Fruit fly (Drosophila melanogaster) whole organism, embryonic: ENCODE results near the gene Polr2D.

Experiments
- B-H1 ChIP-seq: fragments of 200-800 bp; sonication (Bioruptor generic); IDR thresholded peaks from 3 replicates; pipeline ENCODE4 v1.3.6; 2022; ENCODE audit warnings: missing biosample characterization, missing genetic modification characterization
- B-H2 ChIP-seq: fragments of 200-800 bp; sonication (Bioruptor generic); optimal IDR thresholded peaks from 2 replicates; lab custom pipeline; 2018; ENCODE audit warnings: missing biosample characterization, mild to moderate bottlenecking, missing genetic modification characterization
- CG1024 ChIP-seq: fragments of 200-800 bp; sonication (Bioruptor generic); IDR thresholded peaks from 2 replicates; pipeline ENCODE4 v1.3.6; 2022; ENCODE audit warnings: missing biosample characterization, missing genetic modification characterization
- CG10321 ChIP-seq: fragments of 200-800 bp; sonication (Bioruptor generic); IDR thresholded peaks from 2 replicates; pipeline ENCODE4 v1.3.6; 2022; ENCODE audit warnings: missing biosample characterization, missing genetic modification characterization
- CG11085 ChIP-seq: fragments of 200-800 bp; sonication (Bioruptor generic); IDR thresholded peaks from 2 replicates; pipeline ENCODE4 v1.3.6; 2022; ENCODE audit warnings: missing biosample characterization, missing genetic modification characterization
- CG11456 ChIP-seq: fragments of 200-800 bp; sonication (Bioruptor generic); IDR thresholded peaks from 3 replicates; pipeline ENCODE4 v1.3.6; 2022; ENCODE audit warnings: missing biosample characterization, missing genetic modification characterization
- CG14667 ChIP-seq: fragments of 200-800 bp; sonication (Bioruptor generic); IDR thresholded peaks from 2 replicates; pipeline ENCODE4 v1.3.6; 2022; ENCODE audit warnings: missing biosample characterization, missing genetic modification characterization
- CG1529 ChIP-seq: fragments of 200-800 bp; sonication (Bioruptor generic); optimal IDR thresholded peaks from 3 replicates; lab custom pipeline; 2018; ENCODE audit warnings: missing biosample characterization, missing genetic modification characterization
- CG16779 ChIP-seq: fragments of 200-800 bp; sonication (Bioruptor generic); IDR thresholded peaks from 2 replicates; pipeline ENCODE4 v1.3.6; 2022; ENCODE audit warnings: missing biosample characterization, missing genetic modification characterization
- CG17328 ChIP-seq: fragments of 200-800 bp; sonication (Bioruptor generic); IDR thresholded peaks from 2 replicates; pipeline ENCODE4 v1.3.6; 2022; ENCODE audit warnings: missing biosample characterization, missing genetic modification characterization
- CG18619 ChIP-seq: fragments of 200-800 bp; sonication (Bioruptor generic); optimal IDR thresholded peaks from 3 replicates; lab custom pipeline; 2017; ENCODE audit warnings: missing biosample characterization, mild to moderate bottlenecking, missing genetic modification characterization
- CG34224 ChIP-seq: fragments of 200-800 bp; sonication (Bioruptor generic); IDR thresholded peaks from 3 replicates; pipeline ENCODE4 v1.3.6; 2022; ENCODE audit warnings: missing biosample characterization, missing genetic modification characterization; ENCODE audit not compliant: partially characterized antibody
- CG34422 ChIP-seq: fragments of 200-800 bp; sonication (Bioruptor generic); IDR thresholded peaks from 3 replicates; pipeline ENCODE4 v1.3.6; 2022; ENCODE audit warnings: missing biosample characterization, missing genetic modification characterization
- CG4360 ChIP-seq: fragments of 200-800 bp; sonication (Bioruptor generic); IDR thresholded peaks from 2 replicates; pipeline ENCODE4 v1.3.6; 2022; ENCODE audit warnings: missing biosample characterization, missing genetic modification characterization
- CG6175 ChIP-seq: fragments of 200-800 bp; sonication (Bioruptor generic); IDR thresholded peaks from 3 replicates; pipeline ENCODE4 v1.3.6; 2022; ENCODE audit warnings: missing biosample characterization, missing genetic modification characterization
- CG7271 ChIP-seq: fragments of 200-800 bp; sonication (Bioruptor generic); optimal IDR thresholded peaks from 2 replicates; lab custom pipeline; 2018; ENCODE audit warnings: missing biosample characterization, mild to moderate bottlenecking, missing genetic modification characterization, moderate library complexity
- CG7357 ChIP-seq: fragments of 200-800 bp; sonication (Bioruptor generic); IDR thresholded peaks from 3 replicates; pipeline ENCODE4 v1.3.6; 2022; ENCODE audit warnings: missing biosample characterization, missing genetic modification characterization
- CG7372 ChIP-seq: fragments of 200-800 bp; sonication (Bioruptor generic); IDR thresholded peaks from 2 replicates; pipeline ENCODE4 v1.3.6; 2022; ENCODE audit warnings: missing biosample characterization, missing genetic modification characterization
- CG7556 ChIP-seq: fragments of 200-800 bp; sonication (Bioruptor generic); optimal IDR thresholded peaks from 2 replicates; lab custom pipeline; 2017; ENCODE audit warnings: missing biosample characterization, mild to moderate bottlenecking, missing genetic modification characterization
- CG8290 ChIP-seq, 3 experiments: fragments of 200-800 bp; sonication (Bioruptor generic); optimal IDR thresholded peaks; 2 replicates each; lab custom pipeline; 2016 to 2019; ENCODE audit warnings: missing biosample characterization in 3 of 3, missing genetic modification characterization in 3 of 3, mild to moderate bottlenecking in 2 of 3, moderate library complexity in 1 of 3
- CG9817 ChIP-seq: fragments of 200-800 bp; sonication (Bioruptor generic); optimal IDR thresholded peaks from 2 replicates; lab custom pipeline; 2018; ENCODE audit warnings: missing biosample characterization, mild to moderate bottlenecking, missing genetic modification characterization, moderate library complexity
- CkIIα-i1 ChIP-seq: fragments of 200-800 bp; sonication (Bioruptor generic); IDR thresholded peaks from 2 replicates; pipeline ENCODE4 v1.3.6; 2022; ENCODE audit warnings: missing biosample characterization, missing genetic modification characterization
- Dip2 ChIP-seq: fragments of 200-800 bp; sonication (Bioruptor generic); IDR thresholded peaks from 2 replicates; pipeline ENCODE4 v1.3.6; 2022; ENCODE audit warnings: missing biosample characterization, missing genetic modification characterization
- Elba2 ChIP-seq: fragments of 200-800 bp; sonication (Bioruptor generic); optimal IDR thresholded peaks from 3 replicates; lab custom pipeline; 2016; ENCODE audit warnings: missing biosample characterization, missing genetic modification characterization
- HHEX ChIP-seq: fragments of 200-800 bp; sonication (Bioruptor generic); optimal IDR thresholded peaks from 3 replicates; lab custom pipeline; 2017; ENCODE audit warnings: missing biosample characterization, mild to moderate bottlenecking, missing genetic modification characterization, missing genetic modification reagents
- NC2α ChIP-seq: fragments of 200-800 bp; sonication (Bioruptor generic); optimal IDR thresholded peaks from 2 replicates; lab custom pipeline; 2016; ENCODE audit warnings: missing biosample characterization, missing genetic modification characterization
- Opbp ChIP-seq: fragments of 200-800 bp; sonication (Bioruptor generic); IDR thresholded peaks from 3 replicates; pipeline ENCODE4 v1.3.6; 2022; ENCODE audit warnings: missing biosample characterization, missing genetic modification characterization; ENCODE audit not compliant: partially characterized antibody
- Sin3A ChIP-seq: fragments of >200 bp; optimal IDR thresholded peaks from 2 replicates; lab custom pipeline; 2018
- Ssrp ChIP-seq: fragments of 200-800 bp; sonication (Bioruptor generic); optimal IDR thresholded peaks from 2 replicates; lab custom pipeline; 2018; ENCODE audit warnings: missing biosample characterization, mild to moderate bottlenecking, missing genetic modification characterization, moderate library complexity
- Trl ChIP-seq, 3 experiments: fragments of >200 bp in 2 of 3; fragments of 200-800 bp in 1 of 3; sonication (Bioruptor generic) in 1 of 3; optimal IDR thresholded peaks; 2 replicates in 1 of 3; 3 replicates in 2 of 3; lab custom pipeline; 2016 to 2017; ENCODE audit warnings: missing biosample characterization in 1 of 3, missing genetic modification characterization in 1 of 3
- br ChIP-seq: fragments of >200 bp; optimal IDR thresholded peaks from 2 replicates; lab custom pipeline; 2017
- chn ChIP-seq: fragments of 200-800 bp; sonication (Bioruptor generic); optimal IDR thresholded peaks from 2 replicates; lab custom pipeline; 2016; ENCODE audit warnings: missing biosample characterization, missing genetic modification characterization
- en ChIP-seq: fragments of 200-800 bp; sonication (Bioruptor generic); optimal IDR thresholded peaks from 2 replicates; lab custom pipeline; 2016; ENCODE audit warnings: missing biosample characterization, missing genetic modification characterization
- gsb ChIP-seq: fragments of 200-800 bp; sonication (Bioruptor generic); IDR thresholded peaks from 2 replicates; pipeline ENCODE4 v1.3.6; 2022; ENCODE audit warnings: missing biosample characterization, missing genetic modification characterization
- hbn ChIP-seq: fragments of 200-800 bp; sonication (Bioruptor generic); IDR thresholded peaks from 2 replicates; pipeline ENCODE4 v1.3.6; 2022; ENCODE audit warnings: missing biosample characterization, missing genetic modification characterization; ENCODE audit not compliant: partially characterized antibody
- jing ChIP-seq: fragments of 200-800 bp; sonication (Bioruptor generic); optimal IDR thresholded peaks from 2 replicates; lab custom pipeline; 2018; ENCODE audit warnings: missing biosample characterization, mild to moderate bottlenecking, missing genetic modification characterization
- kni ChIP-seq: fragments of 200-800 bp; sonication (Bioruptor generic); optimal IDR thresholded peaks from 3 replicates; lab custom pipeline; 2017; ENCODE audit warnings: mild to moderate bottlenecking, missing biosample characterization, missing genetic modification reagents, missing genetic modification characterization
- lmd ChIP-seq: fragments of 200-800 bp; sonication (Bioruptor generic); IDR thresholded peaks from 2 replicates; pipeline ENCODE4 v1.3.6; 2022; ENCODE audit warnings: missing biosample characterization, missing genetic modification characterization
- mirr ChIP-seq: fragments of 200-800 bp; sonication (Bioruptor generic); optimal IDR thresholded peaks from 3 replicates; lab custom pipeline; 2018; ENCODE audit warnings: missing biosample characterization, mild to moderate bottlenecking, missing genetic modification characterization
- nerfin-2 ChIP-seq: fragments of 200-800 bp; sonication (Bioruptor generic); IDR thresholded peaks from 2 replicates; pipeline ENCODE4 v1.3.6; 2022; ENCODE audit warnings: missing biosample characterization, missing genetic modification characterization; ENCODE audit not compliant: partially characterized antibody
- nmo ChIP-seq: fragments of 200-800 bp; sonication (Bioruptor generic); optimal IDR thresholded peaks from 2 replicates; lab custom pipeline; 2018; ENCODE audit warnings: missing biosample characterization, mild to moderate bottlenecking, missing genetic modification characterization, moderate library complexity
- run ChIP-seq: fragments of 200-800 bp; sonication (Bioruptor generic); optimal IDR thresholded peaks from 3 replicates; lab custom pipeline; 2018; ENCODE audit warnings: missing biosample characterization, mild to moderate bottlenecking, missing genetic modification characterization
- slbo ChIP-seq: fragments of 200-800 bp; sonication (Bioruptor generic); IDR thresholded peaks from 2 replicates; pipeline ENCODE4 v1.3.6; 2022; ENCODE audit warnings: missing biosample characterization, missing genetic modification characterization
- sqz ChIP-seq: fragments of 200-800 bp; sonication (Bioruptor generic); optimal IDR thresholded peaks from 3 replicates; lab custom pipeline; 2018; ENCODE audit warnings: missing biosample characterization, mild to moderate bottlenecking, missing genetic modification characterization
- tap ChIP-seq: fragments of 200-800 bp; optimal IDR thresholded peaks from 3 replicates; lab custom pipeline; 2019; ENCODE audit warnings: missing biosample characterization, mild to moderate bottlenecking, missing genetic modification characterization, moderate library complexity
- tll ChIP-seq, 2 experiments: fragments of 200-800 bp in 1 of 2; fragments of >200 bp in 1 of 2; sonication (Bioruptor generic) in 1 of 2; optimal IDR thresholded peaks; 2 replicates each; lab custom pipeline; 2017 to 2019; ENCODE audit warnings: missing biosample characterization in 2 of 2, missing genetic modification characterization in 2 of 2, mild to moderate bottlenecking in 1 of 2, moderate library complexity in 1 of 2
- zen ChIP-seq: fragments of 200-800 bp; sonication (Bioruptor generic); optimal IDR thresholded peaks from 3 replicates; lab custom pipeline; 2018; ENCODE audit warnings: missing biosample characterization, mild to moderate bottlenecking, missing genetic modification characterization, moderate library complexity
- zf30C ChIP-seq: fragments of 200-800 bp; sonication (Bioruptor generic); optimal IDR thresholded peaks from 3 replicates; lab custom pipeline; 2018; ENCODE audit warnings: missing biosample characterization, mild to moderate bottlenecking, missing genetic modification characterization

Gene Polr2D

dm6 chr3R:18242089-18242955, 13.0 kb downstream of the Polr2D start, which contains the start of the genes CG7156 and 14-3-3epsilon (continued):
- TF ChIP-seq CG8290 (GFP tag; optimal IDR thresholded peaks at IDR 0.05; lab: Kevin White, UChicago) (peak; percentile 42), CG8290 (tag; optimal IDR thresholded peaks at IDR 0.05; lab: Kevin White, UChicago) (no peak), CG18619 (peak; percentile 29), kni (GFP tag; lab: Kevin White, UChicago) (no peak), CG17328 (GFP tag; lab: Robert Waterston, UW) (peak; percentile 69), B-H1 (GFP tag; lab: Robert Waterston, UW) (no peak; the same call in 2 of the 3 replicates), CG14667 (no peak), tap (tag; lab: Kevin White, UChicago) (peak; percentile 16), HHEX (GFP tag; lab: Kevin White, UChicago) (peak; percentile 19), Trl (optimal IDR thresholded peaks at IDR 0.05; lab: Kevin White, UChicago) (no peak), Trl (GFP tag; optimal IDR thresholded peaks at IDR 0.05; lab: Kevin White, UChicago) (peak; percentile 10), CG7556 (GFP tag; lab: Kevin White, UChicago) (peak; percentile 43), chn (GFP tag; lab: Kevin White, UChicago) (peak; percentile 5), slbo (GFP tag; lab: Robert Waterston, UW) (peak; percentile 65), Ssrp (tag; lab: Kevin White, UChicago) (no peak), hbn (GFP tag; lab: Robert Waterston, UW) (0 out of 2 replicates have a peak, but pooled peaks have one; percentile 32), Elba2 (no peak), zf30C (GFP tag; lab: Kevin White, UChicago) (no peak), CG6175 (GFP tag; lab: Robert Waterston, UW) (no peak), CG1529 (GFP tag; lab: Kevin White, UChicago) (no peak), en (GFP tag; lab: Kevin White, UChicago) (no peak), CG10321 (GFP tag; lab: Robert Waterston, UW) (no peak), CG34224 (peak; percentile 18; the same call in 1 of the 3 replicates), CG7357 (GFP tag; lab: Robert Waterston, UW) (no peak), Dip2 (GFP tag; lab: Robert Waterston, UW) (no peak), gsb (no peak), CG34422 (GFP tag; lab: Robert Waterston, UW) (peak; percentile 69; the same call in 2 of the 3 replicates), Sin3A (lab: Kevin White, UChicago) (peak; percentile 98), CG11456 (GFP tag; lab: Robert Waterston, UW) (no peak; the same call in 2 of the 3 replicates), CG16779 (GFP tag; lab: Robert Waterston, UW) (no peak), zen (peak; percentile 57), nerfin-2 (GFP tag; lab: Robert Waterston, UW) (no peak), sqz (GFP tag; lab: Kevin White, UChicago) (peak; percentile 77), CG7372 (GFP tag; lab: Robert Waterston, UW) (no peak), run (tag; lab: Kevin White, UChicago) (no peak), jing (GFP tag; lab: Kevin White, UChicago) (no peak), lmd (no peak), br (lab: Kevin White, UChicago) (no peak), CG4360 (GFP tag; lab: Robert Waterston, UW) (0 out of 2 replicates have a peak, but pooled peaks have one; percentile 24), nmo (GFP tag; lab: Kevin White, UChicago) (peak; percentile 76), CG1024 (GFP tag; lab: Robert Waterston, UW) (no peak), CkIIα-i1 (GFP tag; lab: Robert Waterston, UW) (no peak), Opbp (0 out of 3 replicates have a peak, but pooled peaks have one; percentile 22), NC2α (peak; percentile 3), tll (GFP tag; optimal IDR thresholded peaks at IDR 0.05; lab: Kevin White, UChicago) (peak; percentile 1 to 80), CG7271 (tag; lab: Kevin White, UChicago) (peak; percentile 57), mirr (GFP tag; lab: Kevin White, UChicago) (no peak), B-H2 (no peak), CG9817 (tag; lab: Kevin White, UChicago) (no peak), CG11085 (GFP tag; lab: Robert Waterston, UW) (no peak)
